Worm (Caenorhabditis elegans): ENCODE data around the gene snx-17.

The snx-17 gene

DNA sequence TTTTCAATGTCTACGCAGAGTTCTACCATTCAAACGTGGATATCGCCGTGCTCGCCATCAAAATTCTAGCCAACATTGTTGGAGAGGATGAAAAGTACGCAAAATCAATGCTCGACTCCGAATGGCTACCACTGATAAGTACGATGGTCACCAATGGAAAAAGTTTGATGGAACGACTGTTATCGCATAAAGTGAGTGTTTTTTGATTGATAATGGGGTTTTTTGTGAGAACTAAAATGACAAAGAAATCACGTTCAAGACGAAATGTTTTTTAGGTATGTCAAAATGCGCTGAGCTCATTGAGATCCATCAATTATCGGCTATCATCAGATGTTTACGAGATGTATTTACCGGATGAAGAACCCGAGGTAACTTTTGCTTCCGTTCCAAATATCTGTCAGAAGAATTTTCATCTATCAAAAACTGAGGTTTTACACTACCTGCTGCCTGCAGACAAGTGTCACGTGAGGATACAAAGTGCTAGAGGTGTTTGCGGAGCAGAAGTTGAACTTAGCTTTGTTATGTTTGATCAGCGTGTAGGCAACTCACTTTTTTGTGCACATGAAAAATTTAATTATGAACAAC lies 15.8 kb downstream of the snx-17 start:
- TF ChIP-seq nhr-102 (tag; optimal IDR thresholded peaks at IDR 0.05) (peak; percentile 3), mes-2 (tag; optimal IDR thresholded peaks at IDR 0.05; ENCODE audit: poor library complexity, severe bottlenecking) (peak; percentile 1), aha-1 (tag) (peak; percentile 75), madf-9 (GFP tag; conservative IDR thresholded peaks at IDR 0.05) (no peak), nhr-42 (GFP tag; IDR thresholded peaks at IDR 0.05) (no peak), lsy-2 (tag; optimal IDR thresholded peaks at IDR 0.05) (peak in 1 of 2 experiments; percentile 23), hlh-30 (tag; optimal IDR thresholded peaks at IDR 0.05; ENCODE audit: insufficient read depth) (peak; percentile 72), mdt-29 (GFP tag; IDR thresholded peaks at IDR 0.05) (0 out of 2 replicates have a peak, but pooled peaks have one; percentile 43), nhr-10 (tag; optimal IDR thresholded peaks at IDR 0.05) (peak; percentile 43), dve-1 (tag; optimal IDR thresholded peaks at IDR 0.05; ENCODE audit: insufficient read depth) (peak; percentile 37), hif-1 (tag; optimal IDR thresholded peaks at IDR 0.05) (peak in 1 of 2 experiments; percentile 76), dmd-6 (GFP tag; IDR thresholded peaks at IDR 0.05) (peak; percentile 34), nhr-48 (tag; optimal IDR thresholded peaks at IDR 0.05) (peak; percentile 11), dmd-9 (GFP tag; IDR thresholded peaks at IDR 0.05) (no peak), mdl-1 (tag; optimal IDR thresholded peaks at IDR 0.05) (peak in 1 of 2 experiments; percentile 42), nhr-28 (tag; optimal IDR thresholded peaks at IDR 0.05) (peak; percentile 59), lim-7 (GFP tag; IDR thresholded peaks at IDR 0.05) (no peak), nhr-11 (tag; optimal IDR thresholded peaks at IDR 0.05) (peak; percentile 49), hlh-11 (tag; optimal IDR thresholded peaks at IDR 0.05) (peak; percentile 70), tra-1 (GFP tag; IDR thresholded peaks at IDR 0.05) (peak; percentile 31; the same call in 1 of the 2 replicates), nhr-111 (GFP tag; optimal IDR thresholded peaks at IDR 0.05) (no peak), daf-16 (GFP tag; optimal IDR thresholded peaks at IDR 0.05) (peak in 1 of 2 experiments; percentile 90), daf-16 (tag; optimal IDR thresholded peaks at IDR 0.05) (peak; percentile 49), unc-62 (GFP tag; optimal IDR thresholded peaks at IDR 0.05 in 1 of 2) (peak in 1 of 2 experiments; percentile 57), unc-62 (tag; optimal IDR thresholded peaks at IDR 0.05) (no peak), ceh-20 (GFP tag; IDR thresholded peaks at IDR 0.05) (0 out of 2 replicates have a peak, but pooled peaks have one; percentile 45), ztf-11 (tag; optimal IDR thresholded peaks at IDR 0.05) (no peak), pqm-1 (tag; optimal IDR thresholded peaks at IDR 0.05) (peak; percentile 68), F37D6.2 (tag; optimal IDR thresholded peaks at IDR 0.05) (no peak), php-3 (GFP tag; IDR thresholded peaks at IDR 0.05) (peak; percentile 25; the same call in 1 of the 2 replicates), daf-8 (GFP tag; IDR thresholded peaks at IDR 0.05) (no peak)

DNA sequence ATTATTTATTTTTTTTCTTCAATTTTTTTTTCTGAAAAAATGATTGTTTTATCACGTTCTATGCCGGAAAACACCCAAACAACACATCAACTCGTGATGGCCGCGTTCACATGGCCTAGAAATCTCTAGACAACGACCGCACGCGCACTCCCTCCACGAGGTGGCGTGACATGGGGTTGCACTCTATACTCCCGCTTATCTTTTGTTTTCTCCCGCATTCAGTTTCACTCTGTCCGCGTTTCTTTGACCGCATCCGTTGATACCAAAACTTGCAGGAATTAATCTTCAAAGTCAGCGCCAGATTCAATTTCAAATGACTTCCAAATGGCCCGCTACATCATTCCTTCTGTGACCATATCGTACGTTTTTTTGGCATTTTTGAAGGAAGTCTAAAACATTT lies 17.1 kb downstream of the snx-17 start, which contains the start of gene F17H10.1:
F17H10.1 (plus strand) TSS at position 276 of the 400 bp plus-strand sequence.
- TF ChIP-seq lin-38 (GFP tag; IDR thresholded peaks at IDR 0.05) (no peak), mxl-2 (GFP tag; conservative IDR thresholded peaks at IDR 0.05) (peak; percentile 68), daf-8 (GFP tag; IDR thresholded peaks at IDR 0.05) (no peak), Y105C5A.15 (GFP tag; IDR thresholded peaks at IDR 0.05) (0 out of 2 replicates have a peak, but pooled peaks have one; percentile 52), duxl-1 (tag; optimal IDR thresholded peaks at IDR 0.05; ENCODE audit: poor library complexity) (no peak), lin-15B (tag; optimal IDR thresholded peaks at IDR 0.05) (no peak), nhr-25 (tag; optimal IDR thresholded peaks at IDR 0.05; ENCODE audit: borderline replicate concordance, insufficient read depth) (peak; percentile 52), snpc-4 (tag; optimal IDR thresholded peaks at IDR 0.05) (no peak), Y48G9A.11 (GFP tag; IDR thresholded peaks at IDR 0.05) (no peak), nhr-102 (tag; optimal IDR thresholded peaks at IDR 0.05) (peak; percentile 73), ama-1 (optimal IDR thresholded peaks at IDR 0.05) (no peak), R02D3.7 (tag; optimal IDR thresholded peaks at IDR 0.05) (no peak), mxl-3 (GFP tag; optimal IDR thresholded peaks at IDR 0.05) (peak; percentile 96), ceh-20 (GFP tag; IDR thresholded peaks at IDR 0.05) (peak; percentile 80), D1046.2 (GFP tag; IDR thresholded peaks at IDR 0.05) (peak; percentile 75; the same call in 1 of the 2 replicates), fos-1 (tag; optimal IDR thresholded peaks at IDR 0.05) (no peak), lin-29 (GFP tag; IDR thresholded peaks at IDR 0.05) (no peak), pha-4 (GFP tag; IDR thresholded peaks at IDR 0.05) (no peak), pha-4 (tag; optimal IDR thresholded peaks at IDR 0.05) (no peak), F10B5.3 (tag; optimal IDR thresholded peaks at IDR 0.05) (no peak), php-3 (GFP tag; IDR thresholded peaks at IDR 0.05) (peak; percentile 82), ztf-11 (tag; optimal IDR thresholded peaks at IDR 0.05) (no peak), nhr-10 (tag; optimal IDR thresholded peaks at IDR 0.05) (no peak), zag-1 (tag; optimal IDR thresholded peaks at IDR 0.05) (no peak), zfp-2 (tag; optimal IDR thresholded peaks at IDR 0.05) (no peak)
